Fruit fly (Drosophila melanogaster): ENCODE results near the gene TORIP.

TORIP gene

dm6 chr3L:19846960-19847359 is 42.1 kb upstream of the TORIP start (continued):
- TF ChIP-seq run (tag; optimal IDR thresholded peaks at IDR 0.05) (peak; percentile 25), eve (GFP tag; optimal IDR thresholded peaks at IDR 0.05) (no peak), ERR (GFP tag; optimal IDR thresholded peaks at IDR 0.05) (no peak), yki (optimal IDR thresholded peaks at IDR 0.05) (no peak), HmgD (GFP tag; optimal IDR thresholded peaks at IDR 0.05) (no peak), CG8281 (tag; optimal IDR thresholded peaks at IDR 0.05) (no peak), scrt (GFP tag; optimal IDR thresholded peaks at IDR 0.05) (peak; percentile 25), CG17385 (GFP tag; optimal IDR thresholded peaks at IDR 0.05) (peak; percentile 14), Meics (GFP tag; optimal IDR thresholded peaks at IDR 0.05) (peak; percentile 41), CG9797 (GFP tag; optimal IDR thresholded peaks at IDR 0.05) (no peak), Gsc (GFP tag; IDR thresholded peaks at IDR 0.05) (no peak), ranshi (GFP tag; IDR thresholded peaks at IDR 0.05) (no peak; the same call in 1 of the 2 replicates), Jarid2 (GFP tag; optimal IDR thresholded peaks at IDR 0.05) (no peak), zfh2 (GFP tag; optimal IDR thresholded peaks at IDR 0.05) (no peak), ems (GFP tag; optimal IDR thresholded peaks at IDR 0.05) (no peak), CrebB (tag; optimal IDR thresholded peaks at IDR 0.05) (peak; percentile 47), Xrp1 (GFP tag; IDR thresholded peaks at IDR 0.05) (no peak), schlank (tag; optimal IDR thresholded peaks at IDR 0.05) (peak; percentile 72), trem (tag; optimal IDR thresholded peaks at IDR 0.05) (no peak), ewg (GFP tag; optimal IDR thresholded peaks at IDR 0.05) (no peak), CG12219 (GFP tag; optimal IDR thresholded peaks at IDR 0.05) (peak; percentile 8), CG15696 (tag; optimal IDR thresholded peaks at IDR 0.05) (no peak), CG30403 (GFP tag; optimal IDR thresholded peaks at IDR 0.05) (no peak), HmgZ (tag; optimal IDR thresholded peaks at IDR 0.05) (peak; percentile 8), CG9932 (GFP tag; IDR thresholded peaks at IDR 0.05) (no peak), Atf3 (GFP tag; optimal IDR thresholded peaks at IDR 0.05) (no peak), Tbp (GFP tag; optimal IDR thresholded peaks at IDR 0.05) (no peak), Trl (optimal IDR thresholded peaks at IDR 0.05) (no peak), Trl (GFP tag; optimal IDR thresholded peaks at IDR 0.05) (peak; percentile 19), crc (GFP tag; optimal IDR thresholded peaks at IDR 0.05) (no peak), CG7963 (GFP tag; IDR thresholded peaks at IDR 0.05; ENCODE audit: partially characterized antibody) (no peak), CG9609 (GFP tag; optimal IDR thresholded peaks at IDR 0.05) (no peak), CG10274 (GFP tag; optimal IDR thresholded peaks at IDR 0.05) (no peak), eyg (GFP tag; optimal IDR thresholded peaks at IDR 0.05) (peak; percentile 61), MBD-R2 (GFP tag; IDR thresholded peaks at IDR 0.05) (no peak), pros (GFP tag; optimal IDR thresholded peaks at IDR 0.05) (no peak), CG1233 (GFP tag; optimal IDR thresholded peaks at IDR 0.05) (peak; percentile 13), Ets65A (GFP tag) (no peak), Neu2 (GFP tag; optimal IDR thresholded peaks at IDR 0.05; ENCODE audit: borderline replicate concordance) (no peak), row (GFP tag; IDR thresholded peaks at IDR 0.05) (no peak), croc (GFP tag; conservative IDR thresholded peaks at IDR 0.05) (no peak), cg (GFP tag; optimal IDR thresholded peaks at IDR 0.05) (no peak), CG17612 (GFP tag; IDR thresholded peaks at IDR 0.05) (no peak), Optix (GFP tag; IDR thresholded peaks at IDR 0.05) (no peak), Dip2 (GFP tag; IDR thresholded peaks at IDR 0.05) (no peak), PHDP (tag; optimal IDR thresholded peaks at IDR 0.05) (peak; percentile 42), Usf (GFP tag; optimal IDR thresholded peaks at IDR 0.05) (no peak), gro (GFP tag; optimal IDR thresholded peaks at IDR 0.05) (no peak), lmd (GFP tag; IDR thresholded peaks at IDR 0.05) (no peak), kay (GFP tag; optimal IDR thresholded peaks at IDR 0.05) (no peak), CG14710 (tag; optimal IDR thresholded peaks at IDR 0.05) (no peak), rib (GFP tag; IDR thresholded peaks at IDR 0.05) (no peak), CG5180 (GFP tag; optimal IDR thresholded peaks at IDR 0.05) (peak; percentile 24), CG4404 (GFP tag; IDR thresholded peaks at IDR 0.05) (no peak)
